Worm (Caenorhabditis elegans): ENCODE measurements around the gene F32D8.1.

The F32D8.1 gene

DNA sequence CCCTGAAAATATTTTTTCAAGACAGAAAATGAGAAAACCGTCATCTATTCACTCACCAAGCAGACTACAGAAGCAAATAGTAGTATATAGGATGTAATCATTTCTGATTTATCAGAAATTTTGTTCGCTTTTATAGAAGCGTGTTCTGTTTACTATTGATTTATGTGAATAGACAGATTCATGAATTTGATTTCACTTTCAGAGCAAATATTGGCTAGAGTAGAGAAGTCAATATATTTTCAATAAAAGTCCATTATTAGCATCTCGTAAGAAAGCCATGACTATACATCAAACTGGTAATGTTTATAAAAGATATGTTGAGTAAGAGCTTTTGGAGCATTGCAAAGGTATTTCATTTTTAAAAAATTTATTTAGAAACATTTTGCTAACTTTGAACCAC, 50.6 kb downstream of the F32D8.1 start, which contains the start of gene scvp-1:
Gene scvp-1 (minus strand): TSS at position 101 of the 400 bp plus-strand sequence.
- TF ChIP-seq nhr-12 (tag; optimal IDR thresholded peaks at IDR 0.05) (no peak), hlh-1 (tag; optimal IDR thresholded peaks at IDR 0.05) (no peak), nhr-237 (tag; optimal IDR thresholded peaks at IDR 0.05) (no peak), unc-39 (tag; optimal IDR thresholded peaks at IDR 0.05) (no peak)

DNA sequence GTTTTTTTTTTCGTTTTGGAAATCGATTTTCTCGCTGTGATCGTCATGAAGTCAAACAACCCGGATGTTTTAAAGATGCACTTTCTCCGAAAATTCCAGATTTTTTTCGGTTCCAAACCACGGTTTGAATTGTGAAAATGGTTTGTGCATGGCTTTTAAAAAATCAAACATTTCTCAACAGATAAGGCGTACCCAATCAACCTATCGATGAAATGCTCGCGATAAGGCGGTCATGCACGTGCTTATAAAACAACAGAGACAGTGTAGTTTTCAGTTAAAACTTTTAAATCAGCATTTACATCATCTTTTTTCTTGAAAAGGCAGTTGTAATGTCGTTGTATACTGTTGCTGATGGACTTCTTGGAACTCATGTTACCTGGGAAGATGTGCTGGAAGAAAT, 51.8 kb downstream of the F32D8.1 start, which contains the start of gene F58B4.5:
Gene F58B4.5 (plus strand): TSS at position 283 of the 400 bp plus-strand sequence.
- no peak for TF ChIP-seq bed-3 (GFP tag; optimal IDR thresholded peaks at IDR 0.05)
- TF ChIP-seq drap-1 (GFP tag; optimal IDR thresholded peaks at IDR 0.05), result no peak
- no peak for TF ChIP-seq sptf-1 (tag; optimal IDR thresholded peaks at IDR 0.05)
- TF ChIP-seq blmp-1 (tag; optimal IDR thresholded peaks at IDR 0.05), result no peak
- TF ChIP-seq mab-5 (tag; optimal IDR thresholded peaks at IDR 0.05), result no peak
- no peak for TF ChIP-seq ceh-83 (GFP tag; optimal IDR thresholded peaks at IDR 0.05)
- no peak for TF ChIP-seq elt-1 (tag; optimal IDR thresholded peaks at IDR 0.05; ENCODE audit: borderline replicate concordance, insufficient read depth)
- no peak for TF ChIP-seq elt-3 (tag; optimal IDR thresholded peaks at IDR 0.05)
- no peak for TF ChIP-seq pha-4 (tag; optimal IDR thresholded peaks at IDR 0.05)
- TF ChIP-seq nhr-28 (tag; optimal IDR thresholded peaks at IDR 0.05), result no peak
